Fruit fly (Drosophila melanogaster): ENCODE data around the gene f.

The f gene

dm6 chrX:17297070-17297689, 64.4 kb downstream of the f start (continued):
- no peak for TF ChIP-seq CG11093 (GFP tag; IDR thresholded peaks at IDR 0.05)
- no peak; the same call in 1 of the 2 replicates for TF ChIP-seq danr (GFP tag; IDR thresholded peaks at IDR 0.05)
- TF ChIP-seq CG13894 (tag; optimal IDR thresholded peaks at IDR 0.05) = no peak
- no peak for TF ChIP-seq fu2 (GFP tag; optimal IDR thresholded peaks at IDR 0.05)
- TF ChIP-seq dan (GFP tag; IDR thresholded peaks at IDR 0.05) = no peak
- no peak for TF ChIP-seq dati (GFP tag; IDR thresholded peaks at IDR 0.05)
- TF ChIP-seq GATAe (GFP tag; conservative IDR thresholded peaks at IDR 0.05) = no peak
- TF ChIP-seq Rx (GFP tag; IDR thresholded peaks at IDR 0.05) = no peak
- TF ChIP-seq Trl (optimal IDR thresholded peaks at IDR 0.05) = no peak
- peak; percentile 29 for TF ChIP-seq Trl (GFP tag; optimal IDR thresholded peaks at IDR 0.05)
- TF ChIP-seq CG5180 (GFP tag; optimal IDR thresholded peaks at IDR 0.05) = no peak
- TF ChIP-seq CG30020 (tag; optimal IDR thresholded peaks at IDR 0.05) = no peak
- TF ChIP-seq aop (GFP tag; IDR thresholded peaks at IDR 0.05) = no peak
- peak; percentile 32; the same call in 1 of the 2 replicates for TF ChIP-seq wor (GFP tag; IDR thresholded peaks at IDR 0.05)
- peak; percentile 12 for TF ChIP-seq CG12769 (tag; optimal IDR thresholded peaks at IDR 0.05)
- TF ChIP-seq CG6813 (GFP tag; optimal IDR thresholded peaks at IDR 0.05) = no peak
- no peak for TF ChIP-seq CG33213 (GFP tag; optimal IDR thresholded peaks at IDR 0.05)
- TF ChIP-seq pan (optimal IDR thresholded peaks at IDR 0.05) = no peak
- peak in 1 of 2 experiments; percentile 12 for TF ChIP-seq pan (GFP tag; optimal IDR thresholded peaks at IDR 0.05 in 1 of 2, IDR thresholded peaks at IDR 0.05 in 1 of 2)
- TF ChIP-seq CG2129 (GFP tag; IDR thresholded peaks at IDR 0.05; ENCODE audit: partially characterized antibody) = no peak
- TF ChIP-seq kah (GFP tag; optimal IDR thresholded peaks at IDR 0.05) = no peak
- no peak for TF ChIP-seq CG17186 (GFP tag; optimal IDR thresholded peaks at IDR 0.05)
- no peak for TF ChIP-seq hkb (optimal IDR thresholded peaks at IDR 0.05)
- no peak for TF ChIP-seq hkb (GFP tag; IDR thresholded peaks at IDR 0.05)
- TF ChIP-seq CG6689 (GFP tag; IDR thresholded peaks at IDR 0.05) = no peak
- no peak for TF ChIP-seq CG6272 (GFP tag; IDR thresholded peaks at IDR 0.05)
- TF ChIP-seq CG15479 (GFP tag; optimal IDR thresholded peaks at IDR 0.05) = no peak
- TF ChIP-seq Mrtf (GFP tag; IDR thresholded peaks at IDR 0.05) = no peak
- no peak for TF ChIP-seq CG4854 (GFP tag; optimal IDR thresholded peaks at IDR 0.05)
- no peak for TF ChIP-seq Dip2 (GFP tag; IDR thresholded peaks at IDR 0.05)
- TF ChIP-seq lilli (GFP tag; optimal IDR thresholded peaks at IDR 0.05) = peak; percentile 9
- TF ChIP-seq ase (GFP tag; IDR thresholded peaks at IDR 0.05) = peak; percentile 16; the same call in 1 of the 3 replicates
- peak; percentile 22 for TF ChIP-seq org-1 (GFP tag; optimal IDR thresholded peaks at IDR 0.05)
- no peak for TF ChIP-seq Rfx (GFP tag; IDR thresholded peaks at IDR 0.05)
- peak; percentile 32 for TF ChIP-seq CG15269 (tag; optimal IDR thresholded peaks at IDR 0.05)
- TF ChIP-seq h (optimal IDR thresholded peaks at IDR 0.05) = no peak
- TF ChIP-seq Antp (GFP tag; optimal IDR thresholded peaks at IDR 0.05) = peak; percentile 39
- no peak for TF ChIP-seq CG1233 (GFP tag; optimal IDR thresholded peaks at IDR 0.05)
- TF ChIP-seq wdn (GFP tag; IDR thresholded peaks at IDR 0.05) = no peak
- no peak for TF ChIP-seq CG13775 (GFP tag; optimal IDR thresholded peaks at IDR 0.05)
- TF ChIP-seq sisA (GFP tag; IDR thresholded peaks at IDR 0.05) = peak; percentile 44; the same call in 1 of the 2 replicates
- TF ChIP-seq CG16815 (GFP tag; optimal IDR thresholded peaks at IDR 0.05) = no peak
- TF ChIP-seq sens (GFP tag) = peak; percentile 73
- TF ChIP-seq CG17912 (GFP tag; optimal IDR thresholded peaks at IDR 0.05) = no peak
- no peak for TF ChIP-seq CG4730 (GFP tag; IDR thresholded peaks at IDR 0.05)
- no peak for TF ChIP-seq vfl (GFP tag; optimal IDR thresholded peaks at IDR 0.05)
- peak; percentile 10 for TF ChIP-seq Bdp1 (GFP tag; optimal IDR thresholded peaks at IDR 0.05)
- TF ChIP-seq CG8944 (GFP tag; optimal IDR thresholded peaks at IDR 0.05) = peak; percentile 23
- TF ChIP-seq CG43689 (GFP tag; IDR thresholded peaks at IDR 0.05) = no peak
- no peak for TF ChIP-seq Tbp (GFP tag; optimal IDR thresholded peaks at IDR 0.05)
- TF ChIP-seq CoRest (tag; optimal IDR thresholded peaks at IDR 0.05) = peak; percentile 27
- TF ChIP-seq CG7987 (GFP tag; optimal IDR thresholded peaks at IDR 0.05) = no peak
- TF ChIP-seq H2.0 (GFP tag; IDR thresholded peaks at IDR 0.05) = no peak

All from whole organism, embryonic.